Fruit fly (Drosophila melanogaster) whole organism, embryonic: Measurements from ENCODE around the gene CG43077.

Source experiments
- CG10543 ChIP-seq: fragments of 200-800 bp; sonication (Bioruptor generic); optimal IDR thresholded peaks from 3 replicates; lab custom pipeline; 2017; ENCODE audit warnings: missing biosample characterization, mild to moderate bottlenecking, missing genetic modification characterization, moderate library complexity
- CG11696 ChIP-seq: fragments of 200-800 bp; sonication (Bioruptor generic); IDR thresholded peaks from 2 replicates; pipeline ENCODE4 v1.3.6; 2022; ENCODE audit warnings: missing biosample characterization, missing genetic modification characterization
- CG12236 ChIP-seq: fragments of 200-800 bp; sonication (Bioruptor generic); optimal IDR thresholded peaks from 2 replicates; lab custom pipeline; 2016; ENCODE audit warnings: missing biosample characterization, missing genetic modification characterization
- CG1233 ChIP-seq: fragments of 200-800 bp; sonication (Bioruptor generic); optimal IDR thresholded peaks from 4 replicates; lab custom pipeline; 2018; ENCODE audit warnings: missing biosample characterization, mild to moderate bottlenecking, missing genetic modification characterization
- CG14014 ChIP-seq: fragments of 200-800 bp; sonication (Bioruptor generic); IDR thresholded peaks from 2 replicates; pipeline ENCODE4 v1.3.6; 2022; ENCODE audit warnings: missing biosample characterization, missing genetic modification characterization
- CG14710 ChIP-seq: fragments of 200-800 bp; sonication (Bioruptor generic); optimal IDR thresholded peaks from 3 replicates; lab custom pipeline; 2019; ENCODE audit warnings: missing biosample characterization, mild to moderate bottlenecking, missing genetic modification characterization, moderate library complexity
- CG17612 ChIP-seq: fragments of 200-800 bp; sonication (Bioruptor generic); IDR thresholded peaks from 2 replicates; pipeline ENCODE4 v1.3.6; 2022; ENCODE audit warnings: missing biosample characterization, missing genetic modification characterization
- CG18619 ChIP-seq: fragments of 200-800 bp; sonication (Bioruptor generic); optimal IDR thresholded peaks from 3 replicates; lab custom pipeline; 2017; ENCODE audit warnings: missing biosample characterization, mild to moderate bottlenecking, missing genetic modification characterization
- CG2116 ChIP-seq: fragments of 200-800 bp; sonication (Bioruptor generic); optimal IDR thresholded peaks from 3 replicates; lab custom pipeline; 2018; ENCODE audit warnings: missing biosample characterization, mild to moderate bottlenecking, missing genetic modification characterization
- CG2875 ChIP-seq: fragments of 200-800 bp; sonication (Bioruptor generic); optimal IDR thresholded peaks from 2 replicates; lab custom pipeline; 2017; ENCODE audit warnings: missing biosample characterization, mild to moderate bottlenecking, missing genetic modification characterization, missing genetic modification reagents
- CG30403 ChIP-seq: fragments of 200-800 bp; sonication (Bioruptor generic); optimal IDR thresholded peaks from 3 replicates; lab custom pipeline; 2016; ENCODE audit warnings: missing biosample characterization, missing genetic modification characterization
- CG3838 ChIP-seq: fragments of 200-800 bp; sonication (Bioruptor generic); optimal IDR thresholded peaks from 3 replicates; lab custom pipeline; 2016; ENCODE audit warnings: missing biosample characterization, missing genetic modification characterization
- CG4404 ChIP-seq: fragments of 200-800 bp; sonication (Bioruptor generic); IDR thresholded peaks from 2 replicates; pipeline ENCODE4 v1.3.6; 2022; ENCODE audit warnings: missing biosample characterization, missing genetic modification characterization
- CG4424 ChIP-seq: fragments of 200-800 bp; sonication (Bioruptor generic); optimal IDR thresholded peaks from 3 replicates; lab custom pipeline; 2016; ENCODE audit warnings: missing biosample characterization, missing genetic modification characterization
- CG4707 ChIP-seq: fragments of 200-800 bp; sonication (Bioruptor generic); optimal IDR thresholded peaks from 2 replicates; lab custom pipeline; 2018; ENCODE audit warnings: missing biosample characterization, mild to moderate bottlenecking, missing genetic modification characterization, moderate library complexity
- CG5180 ChIP-seq: fragments of 200-800 bp; sonication (Bioruptor generic); optimal IDR thresholded peaks from 3 replicates; lab custom pipeline; 2017; ENCODE audit warnings: missing biosample characterization, missing genetic modification characterization, mild to moderate bottlenecking, moderate library complexity, missing genetic modification reagents
- CG5245 ChIP-seq: fragments of 200-800 bp; sonication (Bioruptor generic); optimal IDR thresholded peaks from 3 replicates; lab custom pipeline; 2016; ENCODE audit warnings: missing biosample characterization, missing genetic modification characterization
- CG6272 ChIP-seq: fragments of 200-800 bp; sonication (Bioruptor generic); IDR thresholded peaks from 2 replicates; pipeline ENCODE4 v1.3.6; 2022; ENCODE audit warnings: missing biosample characterization, missing genetic modification characterization
- CG9727 ChIP-seq: fragments of 200-800 bp; sonication (Bioruptor generic); optimal IDR thresholded peaks from 3 replicates; lab custom pipeline; 2017; ENCODE audit warnings: missing biosample characterization, mild to moderate bottlenecking, missing genetic modification characterization
- Chrac-16 ChIP-seq: fragments of 200-800 bp; sonication (Bioruptor generic); optimal IDR thresholded peaks from 3 replicates; lab custom pipeline; 2016; ENCODE audit warnings: missing biosample characterization, missing genetic modification characterization
- Elba2 ChIP-seq: fragments of 200-800 bp; sonication (Bioruptor generic); optimal IDR thresholded peaks from 3 replicates; lab custom pipeline; 2016; ENCODE audit warnings: missing biosample characterization, missing genetic modification characterization
- H15 ChIP-seq: fragments of 200-800 bp; sonication (Bioruptor generic); IDR thresholded peaks from 3 replicates; pipeline ENCODE4 v1.3.6; 2022; ENCODE audit warnings: missing biosample characterization, missing genetic modification characterization
- HLH3B ChIP-seq: fragments of 200-800 bp; sonication (Bioruptor generic); IDR thresholded peaks from 2 replicates; pipeline ENCODE4 v1.3.6; 2022; ENCODE audit warnings: missing biosample characterization, missing genetic modification characterization
- HLH54F ChIP-seq: fragments of 200-800 bp; sonication (Bioruptor generic); optimal IDR thresholded peaks from 3 replicates; lab custom pipeline; 2016; ENCODE audit warnings: missing biosample characterization, missing genetic modification characterization
- Hsf ChIP-seq: fragments of 200-800 bp; sonication (Bioruptor generic); optimal IDR thresholded peaks from 3 replicates; lab custom pipeline; 2016; ENCODE audit warnings: missing biosample characterization, missing genetic modification characterization
- Myb ChIP-seq: fragments of 200-800 bp; sonication (Bioruptor generic); optimal IDR thresholded peaks from 2 replicates; lab custom pipeline; 2016; ENCODE audit warnings: missing biosample characterization, missing genetic modification characterization
- PHDP ChIP-seq: fragments of 200-800 bp; sonication (Bioruptor generic); optimal IDR thresholded peaks from 3 replicates; lab custom pipeline; 2018; ENCODE audit warnings: missing biosample characterization, mild to moderate bottlenecking, missing genetic modification characterization, moderate library complexity
- Taf1 ChIP-seq: fragments of 200-800 bp; sonication (Bioruptor generic); IDR thresholded peaks from 2 replicates; pipeline ENCODE4 v1.3.6; 2022; ENCODE audit warnings: missing biosample characterization, missing genetic modification characterization
- bbx ChIP-seq: fragments of 200-800 bp; sonication (Bioruptor generic); IDR thresholded peaks from 2 replicates; pipeline ENCODE4 v1.3.6; 2022; ENCODE audit warnings: missing biosample characterization, missing genetic modification characterization; ENCODE audit not compliant: partially characterized antibody
- chif ChIP-seq, 2 experiments: fragments of 200-800 bp; sonication (Bioruptor generic); optimal IDR thresholded peaks; 3 replicates each; lab custom pipeline; 2016; ENCODE audit warnings: missing biosample characterization in 2 of 2, missing genetic modification characterization in 2 of 2
- crc ChIP-seq: fragments of 200-800 bp; sonication (Bioruptor generic); optimal IDR thresholded peaks from 2 replicates; lab custom pipeline; 2016; ENCODE audit warnings: missing biosample characterization, missing genetic modification characterization
- crol ChIP-seq: fragments of 200-800 bp; sonication (Bioruptor generic); IDR thresholded peaks from 2 replicates; pipeline ENCODE4 v1.3.6; 2022; ENCODE audit warnings: missing biosample characterization, missing genetic modification characterization
- da ChIP-seq: fragments of 200-800 bp; sonication (Bioruptor generic); optimal IDR thresholded peaks from 2 replicates; lab custom pipeline; 2016; ENCODE audit warnings: missing biosample characterization, missing genetic modification characterization
- eve ChIP-seq, 2 experiments: fragments of >200 bp; optimal IDR thresholded peaks; 2 replicates each; lab custom pipeline; 2017; ENCODE audit warnings: missing biosample characterization in 2 of 2, missing genetic modification characterization in 2 of 2
- ewg ChIP-seq: fragments of 200-800 bp; sonication (Bioruptor generic); optimal IDR thresholded peaks from 3 replicates; lab custom pipeline; 2017; ENCODE audit warnings: mild to moderate bottlenecking, missing biosample characterization, missing genetic modification reagents, missing genetic modification characterization
- gem ChIP-seq: fragments of 200-800 bp; sonication (Bioruptor generic); optimal IDR thresholded peaks from 2 replicates; lab custom pipeline; 2019; ENCODE audit warnings: missing biosample characterization, mild to moderate bottlenecking, missing genetic modification characterization, moderate library complexity
- hb ChIP-seq: fragments of 200-800 bp; sonication (Bioruptor generic); IDR thresholded peaks from 3 replicates; pipeline ENCODE4 v1.3.6; 2022; ENCODE audit warnings: missing biosample characterization, missing genetic modification characterization; ENCODE audit not compliant: partially characterized antibody
- luna ChIP-seq: fragments of 200-800 bp; sonication (Bioruptor generic); optimal IDR thresholded peaks from 2 replicates; lab custom pipeline; 2016; ENCODE audit warnings: missing biosample characterization, missing genetic modification characterization
- mirr ChIP-seq: fragments of 200-800 bp; sonication (Bioruptor generic); optimal IDR thresholded peaks from 3 replicates; lab custom pipeline; 2018; ENCODE audit warnings: missing biosample characterization, mild to moderate bottlenecking, missing genetic modification characterization
- onecut ChIP-seq: fragments of 200-800 bp; sonication (Bioruptor generic); IDR thresholded peaks from 2 replicates; pipeline ENCODE4 v1.3.6; 2022; ENCODE audit warnings: missing biosample characterization, missing genetic modification characterization
- pho ChIP-seq: fragments of 200-800 bp; sonication (Bioruptor generic); optimal IDR thresholded peaks from 2 replicates; lab custom pipeline; 2016; ENCODE audit warnings: missing biosample characterization, missing genetic modification characterization
- phol ChIP-seq: fragments of 200-800 bp; sonication (Bioruptor generic); optimal IDR thresholded peaks from 3 replicates; lab custom pipeline; 2018; ENCODE audit warnings: missing biosample characterization, mild to moderate bottlenecking, missing genetic modification characterization, moderate library complexity
- pum ChIP-seq: fragments of 200-800 bp; sonication (Bioruptor generic); optimal IDR thresholded peaks from 2 replicates; lab custom pipeline; 2016; ENCODE audit warnings: missing biosample characterization, missing genetic modification characterization
- sna ChIP-seq: fragments of 200-800 bp; sonication (Bioruptor generic); IDR thresholded peaks from 2 replicates; pipeline ENCODE4 v1.3.6; 2022; ENCODE audit warnings: missing biosample characterization, missing genetic modification characterization; ENCODE audit not compliant: partially characterized antibody
- so ChIP-seq: fragments of 200-800 bp; sonication (Bioruptor generic); IDR thresholded peaks from 3 replicates; pipeline ENCODE4 v1.3.6; 2022; ENCODE audit warnings: missing biosample characterization, missing genetic modification characterization
- sr ChIP-seq: fragments of 200-800 bp; sonication (Bioruptor generic); IDR thresholded peaks from 3 replicates; pipeline ENCODE4 v1.3.6; 2022; ENCODE audit warnings: missing biosample characterization, missing genetic modification characterization
- toy ChIP-seq: fragments of 200-800 bp; sonication (Bioruptor generic); IDR thresholded peaks from 2 replicates; pipeline ENCODE4 v1.3.6; 2022; ENCODE audit warnings: missing biosample characterization, missing genetic modification characterization
- ttk ChIP-seq: fragments of 200-800 bp; sonication (Bioruptor generic); IDR thresholded peaks from 2 replicates; pipeline ENCODE4 v2.1.2; 2022; ENCODE audit warnings: missing biosample characterization, missing genetic modification characterization
- zen ChIP-seq: fragments of 200-800 bp; sonication (Bioruptor generic); optimal IDR thresholded peaks from 3 replicates; lab custom pipeline; 2018; ENCODE audit warnings: missing biosample characterization, mild to moderate bottlenecking, missing genetic modification characterization, moderate library complexity

The CG43077 gene

dm6 chrX:17091062-17091904 is 23.0 kb upstream of the CG43077 start, which contains the start of the genes CG16700 and CG4991 (continued):
- TF ChIP-seq chif (GFP tag; optimal IDR thresholded peaks at IDR 0.05; lab: Kevin White, UChicago), result peak in 1 of 2 experiments; percentile 20
- peak; percentile 33 for TF ChIP-seq CG2116 (GFP tag; lab: Kevin White, UChicago)
- peak; percentile 39; the same call in 1 of the 2 replicates for TF ChIP-seq Taf1 (GFP tag; lab: Robert Waterston, UW)
- no peak; the same call in 2 of the 3 replicates for TF ChIP-seq sr (GFP tag; lab: Robert Waterston, UW)
- TF ChIP-seq CG17612 (GFP tag; lab: Robert Waterston, UW), result 0 out of 2 replicates have a peak, but pooled peaks have one; percentile 30
- TF ChIP-seq CG5245 (GFP tag; lab: Kevin White, UChicago), result peak; percentile 13
- TF ChIP-seq CG14014 (GFP tag; lab: Robert Waterston, UW), result peak; percentile 71
- peak; percentile 51; the same call in 1 of the 3 replicates for TF ChIP-seq so (GFP tag; lab: Robert Waterston, UW)
- TF ChIP-seq ttk (GFP tag; lab: Robert Waterston, UW), result peak; percentile 62
- peak; percentile 87 for TF ChIP-seq CG14710
- TF ChIP-seq CG12236 (GFP tag; lab: Kevin White, UChicago), result no peak
- peak; percentile 71 for TF ChIP-seq CG4404
- no peak for TF ChIP-seq crc (GFP tag; lab: Kevin White, UChicago)
- peak; percentile 37 for TF ChIP-seq ewg
- TF ChIP-seq zen (tag; lab: Kevin White, UChicago), result peak; percentile 46
- no peak for TF ChIP-seq pho (GFP tag; lab: Kevin White, UChicago)
- no peak for TF ChIP-seq sna (GFP tag; lab: Robert Waterston, UW)
- TF ChIP-seq crol (GFP tag; lab: Robert Waterston, UW), result no peak
- TF ChIP-seq CG4707 (GFP tag; lab: Kevin White, UChicago), result no peak
- peak; percentile 24; the same call in 1 of the 2 replicates for TF ChIP-seq onecut (GFP tag; lab: Robert Waterston, UW)
- TF ChIP-seq CG4424 (GFP tag; lab: Kevin White, UChicago), result peak; percentile 79
- TF ChIP-seq mirr (GFP tag; lab: Kevin White, UChicago), result no peak
- TF ChIP-seq hb (GFP tag; lab: Robert Waterston, UW), result no peak
- peak; percentile 72 for TF ChIP-seq CG1233 (GFP tag; lab: Kevin White, UChicago)
- TF ChIP-seq phol, result peak; percentile 88
- TF ChIP-seq gem (tag; lab: Kevin White, UChicago), result peak; percentile 93
- no peak for TF ChIP-seq bbx (GFP tag; lab: Robert Waterston, UW)
- peak; percentile 58 for TF ChIP-seq Chrac-16
- TF ChIP-seq luna, result no peak
- TF ChIP-seq CG5180 (GFP tag; lab: Kevin White, UChicago), result peak; percentile 71
- TF ChIP-seq HLH54F (GFP tag; lab: Kevin White, UChicago), result no peak
- TF ChIP-seq CG9727, result peak; percentile 94
- TF ChIP-seq Myb (GFP tag; lab: Kevin White, UChicago), result no peak
- peak; percentile 78 for TF ChIP-seq CG10543 (GFP tag; lab: Kevin White, UChicago)
- TF ChIP-seq CG3838 (GFP tag; lab: Kevin White, UChicago), result no peak
- TF ChIP-seq HLH3B (GFP tag; lab: Robert Waterston, UW), result no peak; the same call in 1 of the 2 replicates
- TF ChIP-seq eve (GFP tag; optimal IDR thresholded peaks at IDR 0.05; lab: Kevin White, UChicago), result peak in 1 of 2 experiments; percentile 69
- TF ChIP-seq H15 (GFP tag; lab: Robert Waterston, UW), result peak; percentile 59; the same call in 1 of the 3 replicates
- peak; percentile 79 for TF ChIP-seq PHDP (tag; lab: Kevin White, UChicago)
- TF ChIP-seq pum, result no peak
- TF ChIP-seq CG2875 (GFP tag; lab: Kevin White, UChicago), result peak; percentile 54
- peak; percentile 61 for TF ChIP-seq Hsf
- no peak for TF ChIP-seq Elba2 (GFP tag; lab: Kevin White, UChicago)
- peak; percentile 32; the same call in 1 of the 2 replicates for TF ChIP-seq CG6272 (GFP tag; lab: Robert Waterston, UW)
- TF ChIP-seq CG11696 (GFP tag; lab: Robert Waterston, UW), result 0 out of 2 replicates have a peak, but pooled peaks have one; percentile 31
- peak; percentile 76 for TF ChIP-seq CG18619
- no peak for TF ChIP-seq da (GFP tag; lab: Kevin White, UChicago)
- TF ChIP-seq toy (GFP tag; lab: Robert Waterston, UW), result 0 out of 2 replicates have a peak, but pooled peaks have one; percentile 27
- peak; percentile 88 for TF ChIP-seq CG30403 (GFP tag; lab: Kevin White, UChicago)
